Fruit fly (Drosophila melanogaster) whole organism, larva: Measurements from ENCODE around the gene Acbp5.

ENCODE experiments used
- noc ChIP-seq: fragments of 200-800 bp; sonication (Bioruptor generic); optimal IDR thresholded peaks from 3 replicates; lab custom pipeline; 2019; ENCODE audit warnings: missing biosample characterization, mild to moderate bottlenecking, missing genetic modification characterization, moderate library complexity

Acbp5 gene

dm6 chr3L:8823730-8824374 is 35.5 kb upstream of the Acbp5 start:
- no peak for TF ChIP-seq noc (tag; lab: Kevin White, UChicago)

DNA sequence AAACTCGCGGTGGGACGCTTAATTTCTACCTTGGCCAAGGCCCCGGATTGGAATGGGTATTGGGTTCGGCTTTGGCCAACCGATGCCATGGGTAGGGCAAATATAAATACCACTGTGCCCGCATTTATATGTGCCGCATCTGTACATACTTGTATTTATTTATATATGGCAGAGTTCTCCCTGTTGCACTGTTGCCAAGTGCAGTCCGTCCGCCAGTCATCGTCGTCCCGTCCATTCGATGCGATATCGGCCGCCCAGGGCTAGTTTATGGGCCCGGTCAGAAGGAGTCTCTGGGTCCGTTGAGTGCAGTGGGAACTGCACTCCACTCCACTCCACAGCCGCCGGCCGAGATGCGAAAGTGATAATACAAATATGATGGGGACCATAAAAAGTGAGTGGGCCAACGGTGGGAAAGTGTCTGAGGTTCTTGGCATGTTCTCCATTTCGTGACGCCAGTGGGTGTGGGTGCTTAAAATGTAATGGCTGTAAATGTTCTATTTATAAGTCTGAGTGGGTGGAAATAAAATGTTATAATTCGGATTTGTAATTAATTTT is 34.6 kb upstream of the Acbp5 start:
- TF ChIP-seq noc (tag; lab: Kevin White, UChicago), result no peak

dm6 chr3L:8821708-8822660 is 33.6 kb upstream of the Acbp5 start:
- no peak for TF ChIP-seq noc (tag; lab: Kevin White, UChicago)

DNA sequence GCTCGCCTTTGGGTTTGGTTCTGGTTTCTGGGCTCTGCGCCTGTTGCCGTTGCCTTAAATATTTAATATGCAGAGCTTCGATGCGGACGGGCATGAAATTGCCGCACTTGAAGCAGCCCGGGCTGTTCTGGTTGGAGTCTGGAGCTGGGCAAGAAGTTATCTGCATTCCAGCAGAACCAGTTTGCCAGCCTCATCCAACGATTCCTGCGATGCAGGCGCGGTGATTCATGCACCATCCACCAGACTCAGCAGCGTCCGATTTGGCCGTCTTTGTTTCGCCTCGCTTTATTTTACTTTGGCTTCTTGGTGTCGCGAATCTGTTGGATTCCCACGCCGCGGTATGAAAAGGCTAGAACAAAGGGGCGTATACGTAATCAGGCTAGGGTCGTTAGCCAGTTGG is 31.1 kb upstream of the Acbp5 start:
- TF ChIP-seq noc (tag; lab: Kevin White, UChicago), result no peak

DNA sequence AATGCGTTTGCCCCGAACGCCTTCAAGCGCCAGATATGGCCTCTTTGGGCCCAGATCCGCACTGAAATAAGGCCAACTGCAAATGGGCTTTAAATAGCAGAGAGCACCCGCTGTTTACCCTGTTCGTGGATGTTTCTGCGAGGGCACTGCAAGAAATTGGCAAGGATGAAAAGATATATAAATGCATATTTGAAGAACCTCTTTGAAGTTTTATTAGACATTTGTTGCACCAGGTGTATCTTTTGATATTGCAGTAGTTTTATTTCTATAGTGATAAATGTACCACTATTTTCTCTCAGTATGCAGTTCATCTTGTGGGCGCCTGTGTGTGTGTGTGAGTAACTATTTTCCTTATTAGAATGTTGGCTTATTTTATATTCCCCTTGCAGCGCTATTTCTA is 25.1 kb upstream of the Acbp5 start:
- TF ChIP-seq noc (tag; lab: Kevin White, UChicago), result no peak

dm6 chr3L:8810095-8810494 is 21.8 kb upstream of the Acbp5 start, which contains the start of gene CG13309:
Gene CG13309, plus strand, starts transcription at chr3L:8810395.
- no peak for TF ChIP-seq noc (tag; lab: Kevin White, UChicago)

dm6 chr3L:8808244-8808643 is 19.9 kb upstream of the Acbp5 start, which contains the start of gene CG13308:
Gene CG13308, plus strand, starts transcription at chr3L:8808544.
- TF ChIP-seq noc (tag; lab: Kevin White, UChicago), result no peak

dm6 chr3L:8807113-8807651 is 18.8 kb upstream of the Acbp5 start, which contains the start of the genes CG13312 and CG32024:
Gene CG13312, minus strand, starts transcription at chr3L:8807213.
Gene CG32024, plus strand, starts transcription at chr3L:8807601.
- TF ChIP-seq noc (tag; lab: Kevin White, UChicago), result no peak

DNA sequence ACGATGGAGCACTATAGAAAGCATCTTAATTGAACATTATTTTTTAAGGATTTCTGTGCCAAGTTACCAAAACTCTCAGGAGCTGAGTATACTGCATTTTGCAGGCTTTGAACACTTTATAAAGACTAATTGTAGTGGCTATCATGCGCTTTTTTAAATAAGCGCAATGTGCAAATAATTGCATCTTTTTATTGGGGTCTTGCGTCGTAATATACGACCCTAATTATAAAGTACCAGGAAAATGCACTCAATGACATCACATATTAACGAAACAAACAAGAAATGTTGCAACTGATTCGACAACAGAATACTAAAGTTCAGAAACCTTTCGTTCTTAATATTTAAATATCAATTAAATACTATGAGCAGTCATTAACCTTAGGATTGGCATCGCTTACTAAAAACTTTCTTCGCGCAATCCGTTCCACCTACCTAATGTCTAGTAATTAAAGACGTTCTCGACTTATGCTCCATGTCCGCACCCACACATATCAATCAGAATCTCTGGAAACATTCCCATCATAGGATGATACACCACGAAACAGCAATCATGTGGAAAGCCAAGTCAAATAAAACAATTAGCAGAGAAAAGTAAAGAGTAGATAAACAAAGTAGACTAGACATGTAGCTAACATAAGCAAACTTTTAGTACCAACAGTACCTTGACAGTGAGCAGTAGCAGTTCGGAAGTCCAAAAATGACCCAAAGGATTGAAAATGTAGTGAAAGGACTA is 15.9 kb upstream of the Acbp5 start, which contains the start of the genes CG32023 and CG34427:
Gene CG32023, minus strand, starts transcription at position 101 of the 733 bp plus-strand sequence.
Gene CG34427, plus strand, starts transcription at position 683 of the 733 bp plus-strand sequence.
- TF ChIP-seq noc (tag; lab: Kevin White, UChicago), result no peak

dm6 chr3L:8802064-8802463 is 13.7 kb upstream of the Acbp5 start, which contains the start of the genes CG13311 and CG34426:
Gene CG13311, minus strand, starts transcription at chr3L:8802164.
Gene CG34426, plus strand, starts transcription at chr3L:8802463.
- TF ChIP-seq noc (tag; lab: Kevin White, UChicago), result no peak

DNA sequence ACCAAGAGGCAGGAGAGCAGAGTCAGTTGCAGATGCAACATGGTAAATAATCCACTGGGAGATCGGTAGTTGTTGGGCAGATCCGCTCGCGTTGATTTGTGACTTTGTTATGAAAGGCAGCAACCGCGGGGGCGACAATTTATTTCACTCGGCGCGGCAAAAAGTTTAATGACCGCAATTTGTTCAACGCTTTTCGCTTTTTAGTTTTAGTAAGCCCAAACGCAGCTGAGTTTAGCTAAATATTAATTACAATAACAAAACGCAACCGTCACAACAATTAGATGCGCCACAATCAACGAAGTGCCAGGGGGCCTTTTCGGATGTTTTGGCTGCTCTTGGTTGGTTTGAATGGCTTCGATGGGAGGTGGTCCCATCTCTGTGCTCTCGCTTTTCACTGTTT is 12.1 kb upstream of the Acbp5 start, which contains the start of gene CG13310:
Gene CG13310, minus strand, starts transcription at position 101 of the 400 bp plus-strand sequence.
- TF ChIP-seq noc (tag; lab: Kevin White, UChicago), result no peak

DNA sequence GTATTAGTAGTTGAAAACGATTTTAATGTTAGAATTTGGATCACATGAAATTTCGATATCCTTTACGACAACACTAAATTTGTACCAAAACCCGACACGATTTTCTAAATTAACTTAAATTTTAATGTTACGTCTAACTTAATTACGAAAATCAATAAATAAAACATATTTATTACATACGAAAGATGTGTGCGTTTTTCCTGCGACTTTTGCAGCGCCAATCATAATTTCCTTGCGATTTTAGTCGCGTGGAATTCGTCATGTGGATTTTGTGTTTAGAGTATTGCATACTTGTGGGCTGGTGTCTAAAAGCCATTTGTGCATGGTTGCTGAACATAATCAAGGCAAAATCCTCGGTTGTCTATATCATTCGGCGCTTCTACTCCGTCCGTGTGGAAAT is 10.2 kb upstream of the Acbp5 start:
- TF ChIP-seq noc (tag; lab: Kevin White, UChicago), result no peak

dm6 chr3L:8798129-8798528 is 9.8 kb upstream of the Acbp5 start:
- no peak for TF ChIP-seq noc (tag; lab: Kevin White, UChicago)

- TF ChIP-seq noc (tag; lab: Kevin White, UChicago), result peak; percentile 44
These were observed 644 bp downstream of the Acbp5 start for dm6 chr3L:8787701-8788100.

DNA sequence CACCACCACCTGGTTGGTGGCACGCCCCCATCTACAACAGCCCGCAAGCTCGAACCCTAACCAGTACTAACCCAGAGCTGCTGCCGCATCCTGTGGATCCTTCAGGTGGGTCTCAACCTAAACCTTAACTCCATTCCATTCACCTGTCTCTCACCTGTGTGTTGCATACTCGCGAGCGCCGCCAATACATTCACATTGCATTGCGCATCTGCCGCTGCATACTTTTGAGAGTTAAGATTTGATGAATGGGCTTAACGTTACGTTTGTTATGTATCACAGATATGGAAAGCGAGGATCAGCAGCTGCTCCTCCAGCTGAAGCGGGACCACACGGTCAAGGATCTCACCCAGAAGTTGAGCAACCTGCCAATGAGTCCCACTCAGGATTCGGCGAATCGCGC is 1.1 kb downstream of the Acbp5 start:
- no peak for TF ChIP-seq noc (tag; lab: Kevin White, UChicago)
